Worm (Caenorhabditis elegans): ENCODE results near the gene tofu-1.

DNA sequence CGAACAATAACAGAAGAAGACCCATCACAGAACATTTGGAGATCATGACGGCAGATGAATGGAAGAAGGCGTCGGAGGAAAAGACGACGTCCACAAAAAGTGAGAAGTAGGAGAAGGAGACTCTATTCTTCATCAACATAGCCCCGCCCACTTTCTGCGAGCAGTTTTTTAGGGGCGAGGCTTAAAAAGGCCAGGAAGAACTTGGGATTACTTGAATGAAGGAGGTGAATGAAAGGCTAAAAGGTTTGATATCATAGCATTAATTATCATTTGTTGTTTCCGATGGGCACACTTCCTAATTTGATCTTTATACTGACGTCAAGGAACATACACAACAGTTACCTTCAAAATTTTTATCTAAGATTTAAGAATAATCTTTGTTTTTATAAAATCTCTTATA, 32.1 kb upstream of the tofu-1 start, which contains the start of gene nlp-58:
- TF ChIP-seq ceh-34 (tag; optimal IDR thresholded peaks at IDR 0.05): no peak
- TF ChIP-seq unc-3 (GFP tag; conservative IDR thresholded peaks at IDR 0.05): no peak
- TF ChIP-seq unc-3 (tag; optimal IDR thresholded peaks at IDR 0.05): no peak
- TF ChIP-seq pag-3 (tag; optimal IDR thresholded peaks at IDR 0.05; ENCODE audit: borderline replicate concordance): no peak
- TF ChIP-seq elt-2 (tag; optimal IDR thresholded peaks at IDR 0.05): no peak
- no peak for TF ChIP-seq pqm-1 (tag; optimal IDR thresholded peaks at IDR 0.05)
- no peak for TF ChIP-seq dve-1 (tag; optimal IDR thresholded peaks at IDR 0.05)
- no peak for TF ChIP-seq ets-4 (tag; optimal IDR thresholded peaks at IDR 0.05)
- no peak for TF ChIP-seq ama-1 (optimal IDR thresholded peaks at IDR 0.05)
- no peak for TF ChIP-seq F13H6.1 (tag; optimal IDR thresholded peaks at IDR 0.05)
- no peak for TF ChIP-seq nfya-1 (tag; optimal IDR thresholded peaks at IDR 0.05)
- no peak for TF ChIP-seq K02D7.2 (tag; optimal IDR thresholded peaks at IDR 0.05)
- TF ChIP-seq fkh-10 (GFP tag; optimal IDR thresholded peaks at IDR 0.05): no peak
- TF ChIP-seq hlh-6 (tag; optimal IDR thresholded peaks at IDR 0.05): no peak
- TF ChIP-seq tbx-2 (tag; optimal IDR thresholded peaks at IDR 0.05): no peak
